Worm (Caenorhabditis elegans) whole organism, L4/young adult: Measurements from ENCODE around the gene B0228.6.

ENCODE experiments used
- W03F9.2 ChIP-seq: fragments of 150-350 bp; optimal IDR thresholded peaks from 2 replicates; lab custom pipeline; 2014; ENCODE audit warnings: missing biosample characterization, missing genetic modification characterization
- dao-5 ChIP-seq: sonication (generic microtip); optimal IDR thresholded peaks from 2 replicates; lab custom pipeline; 2016; ENCODE audit warnings: missing genotype, missing genetic modification characterization, moderate library complexity, missing compliant biosample characterization
- him-1 ChIP-seq: sonication (generic microtip); optimal IDR thresholded peaks from 2 replicates; lab custom pipeline; 2016; ENCODE audit warnings: missing genotype, missing genetic modification reagents, missing genetic modification characterization, missing compliant biosample characterization

ce11 chrII:7790324-7790898, 35.4 kb upstream of the B0228.6 start, which contains the start of gene srlf-1:
- TF ChIP-seq him-1 (tag; lab: Kevin White, UChicago) = no peak
- no peak for TF ChIP-seq dao-5 (tag; lab: Kevin White, UChicago)
- TF ChIP-seq W03F9.2 (tag; lab: Kevin White, UChicago) = no peak
